Fruit fly (Drosophila melanogaster): Measurements from ENCODE around the gene ear.

The ear gene

DNA sequence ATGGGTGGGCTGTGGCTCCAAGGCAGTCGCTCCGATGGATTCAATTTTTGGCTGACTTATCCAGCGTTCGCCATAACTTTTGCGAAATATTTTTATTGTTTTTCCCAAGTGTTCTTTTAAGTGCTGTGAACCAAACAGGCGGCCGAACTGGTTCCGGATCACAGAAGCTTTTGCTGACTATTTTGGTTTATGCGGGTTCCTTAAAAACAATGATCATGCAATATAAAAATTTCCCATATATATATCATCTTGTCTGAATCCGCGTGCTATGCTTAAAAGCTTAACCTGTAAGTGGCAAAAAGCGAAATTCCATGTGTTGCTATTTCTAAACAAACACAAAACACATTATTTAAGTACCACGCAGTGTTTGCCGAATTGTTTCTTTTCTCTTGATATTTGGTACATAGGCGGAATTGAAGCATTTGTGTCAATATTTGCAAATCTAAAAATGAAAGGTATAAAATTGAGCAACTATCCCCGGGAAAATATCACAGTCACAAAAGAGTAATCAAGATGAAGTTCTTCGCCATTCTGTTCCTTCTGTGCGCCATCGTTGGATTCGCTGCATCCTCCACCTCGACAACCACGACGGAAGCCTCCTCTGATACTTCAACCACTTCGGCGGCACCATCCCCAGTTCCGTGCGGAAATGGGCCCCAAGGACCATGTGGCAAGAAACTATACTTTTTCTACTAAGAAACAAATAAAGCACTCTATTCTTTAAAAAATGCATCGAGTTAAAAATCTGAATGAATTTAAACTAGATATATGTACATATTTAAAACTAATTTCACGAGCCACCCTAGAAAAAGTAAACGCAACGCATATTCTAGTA, 427 bp upstream of the ear start, which contains the start of the genes CG6276 and CG44040 (continued):
- TF ChIP-seq Ssrp (tag; optimal IDR thresholded peaks at IDR 0.05) (peak; percentile 22), bcd (GFP tag; optimal IDR thresholded peaks at IDR 0.05) (peak; percentile 48), ac (GFP tag; optimal IDR thresholded peaks at IDR 0.05) (no peak), CG2889 (GFP tag; IDR thresholded peaks at IDR 0.05) (no peak), CG2202 (tag; optimal IDR thresholded peaks at IDR 0.05) (no peak), scrt (GFP tag; optimal IDR thresholded peaks at IDR 0.05) (no peak), CrebB (tag; optimal IDR thresholded peaks at IDR 0.05) (no peak), sug (tag; optimal IDR thresholded peaks at IDR 0.05) (peak; percentile 49), CG6683 (GFP tag; optimal IDR thresholded peaks at IDR 0.05) (peak; percentile 0), CG14860 (GFP tag; IDR thresholded peaks at IDR 0.05; ENCODE audit: partially characterized antibody) (no peak), p53 (GFP tag; optimal IDR thresholded peaks at IDR 0.05) (peak; percentile 23), Doc2 (GFP tag; IDR thresholded peaks at IDR 0.05) (no peak), CG7372 (GFP tag; IDR thresholded peaks at IDR 0.05) (no peak), grn (GFP tag; optimal IDR thresholded peaks at IDR 0.05) (no peak), Gug (GFP tag; IDR thresholded peaks at IDR 0.05) (peak; percentile 19; the same call in 1 of the 4 replicates), CG12236 (GFP tag; optimal IDR thresholded peaks at IDR 0.05) (no peak), peb (GFP tag; IDR thresholded peaks at IDR 0.05) (no peak), Scr (GFP tag; IDR thresholded peaks at IDR 0.05; ENCODE audit: partially characterized antibody) (no peak), sima (GFP tag; optimal IDR thresholded peaks at IDR 0.05) (no peak), Dip3 (GFP tag; optimal IDR thresholded peaks at IDR 0.05) (peak; percentile 9), CG17912 (GFP tag; optimal IDR thresholded peaks at IDR 0.05) (peak; percentile 6), Sox100B (GFP tag; optimal IDR thresholded peaks at IDR 0.05) (no peak), MBD-R2 (GFP tag; IDR thresholded peaks at IDR 0.05) (peak; percentile 77), nmo (GFP tag; optimal IDR thresholded peaks at IDR 0.05) (peak; percentile 34), en (GFP tag; optimal IDR thresholded peaks at IDR 0.05) (peak; percentile 16), Hr51 (GFP tag; optimal IDR thresholded peaks at IDR 0.05) (peak in 1 of 2 experiments; percentile 57), esg (GFP tag; conservative IDR thresholded peaks at IDR 0.05) (peak; percentile 22; the same call in 1 of the 2 replicates), pho (GFP tag; optimal IDR thresholded peaks at IDR 0.05) (peak; percentile 69), CG34224 (GFP tag; IDR thresholded peaks at IDR 0.05; ENCODE audit: partially characterized antibody) (no peak), Taf1 (GFP tag; IDR thresholded peaks at IDR 0.05) (no peak), H2.0 (GFP tag; IDR thresholded peaks at IDR 0.05) (peak; percentile 8; the same call in 1 of the 2 replicates), MTF-1 (GFP tag; optimal IDR thresholded peaks at IDR 0.05; ENCODE audit: borderline replicate concordance) (no peak), ab (GFP tag; optimal IDR thresholded peaks at IDR 0.05) (no peak), Drgx (GFP tag; IDR thresholded peaks at IDR 0.05) (peak; percentile 64), Kr (GFP tag; optimal IDR thresholded peaks at IDR 0.05) (no peak), CG11456 (GFP tag; IDR thresholded peaks at IDR 0.05) (no peak), CG14050 (GFP tag; IDR thresholded peaks at IDR 0.05) (0 out of 3 replicates have a peak, but pooled peaks have one; percentile 30), gsb (GFP tag; IDR thresholded peaks at IDR 0.05) (no peak), Stat92E (GFP tag; optimal IDR thresholded peaks at IDR 0.05) (no peak), HLH3B (GFP tag; IDR thresholded peaks at IDR 0.05) (0 out of 2 replicates have a peak, but pooled peaks have one; percentile 23), CG11723 (GFP tag; optimal IDR thresholded peaks at IDR 0.05) (peak; percentile 22), croc (GFP tag; conservative IDR thresholded peaks at IDR 0.05) (no peak), CG2875 (GFP tag; optimal IDR thresholded peaks at IDR 0.05) (peak; percentile 14), CG7839 (tag; optimal IDR thresholded peaks at IDR 0.05) (peak; percentile 54), CG14441 (GFP tag; IDR thresholded peaks at IDR 0.05) (peak; percentile 59), gfzf (GFP tag; optimal IDR thresholded peaks at IDR 0.05) (no peak), HmgD (GFP tag; optimal IDR thresholded peaks at IDR 0.05) (no peak), CG31441 (GFP tag; IDR thresholded peaks at IDR 0.05) (peak; percentile 39), CG2712 (tag; optimal IDR thresholded peaks at IDR 0.05) (peak; percentile 53)
